Worm (Caenorhabditis elegans): ENCODE results near the gene mel-32.

mel-32 gene

DNA sequence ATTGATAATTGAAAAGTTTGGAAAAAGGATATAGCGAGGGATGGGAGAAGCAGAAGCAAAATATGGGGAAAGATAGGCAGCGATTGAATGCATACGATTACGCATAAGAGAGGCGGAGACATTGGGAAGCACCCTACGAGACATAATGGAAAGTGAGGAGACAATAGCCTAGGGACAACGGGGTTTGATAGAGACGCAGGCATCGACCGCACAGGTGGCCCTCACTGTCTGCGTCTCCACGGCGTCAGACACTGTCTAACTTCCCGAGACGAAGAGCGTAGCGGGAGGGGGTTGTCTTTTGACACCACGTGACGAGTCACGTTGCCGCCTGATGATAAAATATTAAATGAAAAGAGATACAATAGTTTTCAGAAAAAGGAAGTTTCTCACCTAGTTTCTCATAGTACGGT, 21.8 kb downstream of the mel-32 start (continued):
- TF ChIP-seq F57A8.1 (GFP tag; optimal IDR thresholded peaks at IDR 0.05), result no peak
- TF ChIP-seq egl-44 (GFP tag; IDR thresholded peaks at IDR 0.05), result peak; percentile 91
- no peak for TF ChIP-seq Y79H2A.3 (GFP tag; conservative IDR thresholded peaks at IDR 0.05)
- peak; percentile 63 for TF ChIP-seq ztf-3 (GFP tag; optimal IDR thresholded peaks at IDR 0.05)
- peak; percentile 78 for TF ChIP-seq let-526 (GFP tag; IDR thresholded peaks at IDR 0.05)
- no peak for TF ChIP-seq die-1 (tag; optimal IDR thresholded peaks at IDR 0.05)
- TF ChIP-seq ccch-3 (GFP tag; optimal IDR thresholded peaks at IDR 0.05), result no peak
- 0 out of 2 replicates have a peak, but pooled peaks have one; percentile 55 for TF ChIP-seq madf-3 (GFP tag; IDR thresholded peaks at IDR 0.05)
- TF ChIP-seq mes-4 (tag; optimal IDR thresholded peaks at IDR 0.05), result no peak
- TF ChIP-seq Y56A3A.18 (GFP tag; IDR thresholded peaks at IDR 0.05), result peak; percentile 60
- TF ChIP-seq atf-7 (tag; optimal IDR thresholded peaks at IDR 0.05), result peak; percentile 85
- no peak for TF ChIP-seq ztf-6 (GFP tag; IDR thresholded peaks at IDR 0.05)
- TF ChIP-seq zfh-2 (GFP tag; conservative IDR thresholded peaks at IDR 0.05), result peak; percentile 97
- TF ChIP-seq F22D6.2 (tag; optimal IDR thresholded peaks at IDR 0.05), result peak; percentile 78
- TF ChIP-seq sea-2 (GFP tag; IDR thresholded peaks at IDR 0.05), result no peak
- TF ChIP-seq sdz-38 (tag; optimal IDR thresholded peaks at IDR 0.05), result no peak
- peak; percentile 0 for TF ChIP-seq F23B12.7 (tag; optimal IDR thresholded peaks at IDR 0.05; ENCODE audit: insufficient read depth)
- TF ChIP-seq nhr-90 (tag; optimal IDR thresholded peaks at IDR 0.05), result no peak
- TF ChIP-seq dpl-1 (GFP tag; optimal IDR thresholded peaks at IDR 0.05), result no peak
- TF ChIP-seq F55B11.4 (tag; optimal IDR thresholded peaks at IDR 0.05; ENCODE audit: borderline replicate concordance, insufficient read depth), result no peak
- peak; percentile 80 for TF ChIP-seq pbrm-1 (GFP tag; IDR thresholded peaks at IDR 0.05)
- no peak for TF ChIP-seq unc-130 (GFP tag; optimal IDR thresholded peaks at IDR 0.05)
- no peak for TF ChIP-seq sptf-2 (GFP tag; optimal IDR thresholded peaks at IDR 0.05)
- peak; percentile 75 for TF ChIP-seq nhr-80 (tag; optimal IDR thresholded peaks at IDR 0.05)
- TF ChIP-seq chd-7 (tag; optimal IDR thresholded peaks at IDR 0.05), result peak; percentile 86
- peak; percentile 88 for TF ChIP-seq ztf-26 (tag; optimal IDR thresholded peaks at IDR 0.05)
- peak; percentile 90 for TF ChIP-seq lin-40 (tag; optimal IDR thresholded peaks at IDR 0.05)
- no peak for TF ChIP-seq ama-1 (optimal IDR thresholded peaks at IDR 0.05)
- TF ChIP-seq ama-1 (GFP tag; optimal IDR thresholded peaks at IDR 0.05), result no peak
- no peak for TF ChIP-seq F57C9.4 (tag; optimal IDR thresholded peaks at IDR 0.05)
- TF ChIP-seq cebp-1 (GFP tag; IDR thresholded peaks at IDR 0.05), result 0 out of 2 replicates have a peak, but pooled peaks have one; percentile 7
- peak; percentile 88 for TF ChIP-seq cebp-1 (tag; optimal IDR thresholded peaks at IDR 0.05)
- TF ChIP-seq lin-35 (GFP tag; optimal IDR thresholded peaks at IDR 0.05), result peak in 1 of 3 experiments; percentile 23
- TF ChIP-seq hrde-1 (tag; optimal IDR thresholded peaks at IDR 0.05; ENCODE audit: borderline replicate concordance), result no peak
- TF ChIP-seq T07F8.4 (tag; optimal IDR thresholded peaks at IDR 0.05), result peak; percentile 5
- TF ChIP-seq rpc-1 (optimal IDR thresholded peaks at IDR 0.05), result no peak
- TF ChIP-seq rpc-1 (tag; optimal IDR thresholded peaks at IDR 0.05), result no peak
- TF ChIP-seq B0019.2 (GFP tag; conservative IDR thresholded peaks at IDR 0.05), result no peak
- TF ChIP-seq attf-3 (GFP tag; conservative IDR thresholded peaks at IDR 0.05), result no peak
- peak; percentile 60 for TF ChIP-seq madf-10 (tag; optimal IDR thresholded peaks at IDR 0.05)
- TF ChIP-seq F10E7.11 (tag; optimal IDR thresholded peaks at IDR 0.05), result no peak
- no peak for TF ChIP-seq D2030.7 (GFP tag; IDR thresholded peaks at IDR 0.05)
- TF ChIP-seq F49E8.2 (tag; optimal IDR thresholded peaks at IDR 0.05; ENCODE audit: insufficient read depth), result no peak
- TF ChIP-seq nhr-120 (GFP tag; IDR thresholded peaks at IDR 0.05), result no peak
- TF ChIP-seq ets-4 (GFP tag; optimal IDR thresholded peaks at IDR 0.05), result peak; percentile 74
- TF ChIP-seq mcd-1 (GFP tag; IDR thresholded peaks at IDR 0.05), result peak; percentile 81
- peak; percentile 92 for TF ChIP-seq ekl-4 (GFP tag; IDR thresholded peaks at IDR 0.05)
- no peak for TF ChIP-seq T26A5.8 (tag; optimal IDR thresholded peaks at IDR 0.05)
- no peak for TF ChIP-seq egl-18 (GFP tag; IDR thresholded peaks at IDR 0.05)
- no peak for TF ChIP-seq B0261.1 (tag; optimal IDR thresholded peaks at IDR 0.05)
- TF ChIP-seq hsf-1 (GFP tag; IDR thresholded peaks at IDR 0.05), result no peak

Data from whole organism, young adult.